Fruit fly (Drosophila melanogaster) Kc167 (cell line): Measurements from ENCODE around the gene CG9636.

Experiments
- Myc ChIP-seq: fragments of >200 bp; optimal IDR thresholded peaks from 2 replicates; lab custom pipeline; 2017; ENCODE audit warnings: missing external identifiers
- Sin3A ChIP-seq: fragments of >200 bp; optimal IDR thresholded peaks from 2 replicates; lab custom pipeline; 2018; ENCODE audit warnings: missing external identifiers
- psq ChIP-seq: fragments of >200 bp; optimal IDR thresholded peaks from 2 replicates; lab custom pipeline; 2017; ENCODE audit warnings: missing external identifiers
- ttk ChIP-seq: sonication (Bioruptor generic); optimal IDR thresholded peaks from 2 replicates; lab custom pipeline; 2017; ENCODE audit warnings: missing external identifiers

- TF ChIP-seq psq (lab: Kevin White, UChicago) (no peak), ttk (lab: Kevin White, UChicago) (no peak), Sin3A (no peak), Myc (lab: Kevin White, UChicago) (no peak)
Observed at dm6 chr3R:8190866-8191265, 52.7 kb downstream of the CG9636 start.
